Fruit fly (Drosophila melanogaster) whole organism, embryonic: Measurements from ENCODE around the gene Cpr30B.

Experiments used
- Aef1 ChIP-seq: fragments of 200-800 bp; sonication (Bioruptor generic); IDR thresholded peaks from 3 replicates; pipeline ENCODE4 v1.3.6; 2022; ENCODE audit warnings: missing biosample characterization, missing genetic modification characterization
- Atf-2 ChIP-seq: fragments of 200-800 bp; sonication (Bioruptor generic); optimal IDR thresholded peaks from 2 replicates; lab custom pipeline; 2016; ENCODE audit warnings: missing biosample characterization, missing genetic modification characterization
- B-H1 ChIP-seq: fragments of 200-800 bp; sonication (Bioruptor generic); IDR thresholded peaks from 3 replicates; pipeline ENCODE4 v1.3.6; 2022; ENCODE audit warnings: missing biosample characterization, missing genetic modification characterization
- BEAF-32 ChIP-seq: fragments of 200-800 bp; sonication (Bioruptor generic); optimal IDR thresholded peaks from 3 replicates; lab custom pipeline; 2017; ENCODE audit warnings: missing biosample characterization, missing genetic modification characterization, mild to moderate bottlenecking, moderate library complexity, missing genetic modification reagents
- CG17328 ChIP-seq: fragments of 200-800 bp; sonication (Bioruptor generic); IDR thresholded peaks from 2 replicates; pipeline ENCODE4 v1.3.6; 2022; ENCODE audit warnings: missing biosample characterization, missing genetic modification characterization
- CG2116 ChIP-seq: fragments of 200-800 bp; sonication (Bioruptor generic); optimal IDR thresholded peaks from 3 replicates; lab custom pipeline; 2018; ENCODE audit warnings: missing biosample characterization, mild to moderate bottlenecking, missing genetic modification characterization
- CG2129 ChIP-seq: fragments of 200-800 bp; sonication (Bioruptor generic); IDR thresholded peaks from 2 replicates; pipeline ENCODE4 v1.3.6; 2022; ENCODE audit warnings: missing biosample characterization, missing genetic modification characterization; ENCODE audit not compliant: partially characterized antibody
- CG2202 ChIP-seq: fragments of 200-800 bp; sonication (Bioruptor generic); optimal IDR thresholded peaks from 2 replicates; lab custom pipeline; 2018; ENCODE audit warnings: missing biosample characterization, mild to moderate bottlenecking, missing genetic modification characterization
- CG2678 ChIP-seq: fragments of 200-800 bp; sonication (Bioruptor generic); optimal IDR thresholded peaks from 3 replicates; lab custom pipeline; 2019; ENCODE audit warnings: missing biosample characterization, mild to moderate bottlenecking, missing genetic modification characterization, moderate library complexity
- CG30020 ChIP-seq: fragments of 200-800 bp; optimal IDR thresholded peaks from 2 replicates; lab custom pipeline; 2019; ENCODE audit warnings: missing biosample characterization, mild to moderate bottlenecking, missing genetic modification characterization, moderate library complexity
- CG31441 ChIP-seq: fragments of 200-800 bp; sonication (Bioruptor generic); IDR thresholded peaks from 2 replicates; pipeline ENCODE4 v1.3.6; 2022; ENCODE audit warnings: missing biosample characterization, missing genetic modification characterization
- CG4282 ChIP-seq: fragments of 200-800 bp; sonication (Bioruptor generic); optimal IDR thresholded peaks from 2 replicates; lab custom pipeline; 2016; ENCODE audit warnings: missing biosample characterization, missing genetic modification characterization
- CG4730 ChIP-seq: fragments of 200-800 bp; sonication (Bioruptor generic); IDR thresholded peaks from 2 replicates; pipeline ENCODE4 v1.3.6; 2022; ENCODE audit warnings: missing biosample characterization, missing genetic modification characterization
- CG4820 ChIP-seq: fragments of 200-800 bp; sonication (Bioruptor generic); optimal IDR thresholded peaks from 3 replicates; lab custom pipeline; 2016; ENCODE audit warnings: missing biosample characterization, missing genetic modification characterization
- CG5953 ChIP-seq: fragments of 200-800 bp; sonication (Bioruptor generic); IDR thresholded peaks from 2 replicates; pipeline ENCODE4 v1.3.6; 2022; ENCODE audit warnings: missing biosample characterization, missing genetic modification characterization
- CG6254 ChIP-seq: fragments of 200-800 bp; sonication (Bioruptor generic); optimal IDR thresholded peaks from 3 replicates; lab custom pipeline; 2017; ENCODE audit warnings: mild to moderate bottlenecking, missing biosample characterization, missing genetic modification reagents, missing genetic modification characterization
- CG7556 ChIP-seq: fragments of 200-800 bp; sonication (Bioruptor generic); optimal IDR thresholded peaks from 2 replicates; lab custom pipeline; 2017; ENCODE audit warnings: missing biosample characterization, mild to moderate bottlenecking, missing genetic modification characterization
- CG8089 ChIP-seq: fragments of 200-800 bp; sonication (Bioruptor generic); optimal IDR thresholded peaks from 3 replicates; lab custom pipeline; 2016; ENCODE audit warnings: missing biosample characterization, missing genetic modification characterization
- CG8281 ChIP-seq: fragments of 200-800 bp; sonication (Bioruptor generic); optimal IDR thresholded peaks from 2 replicates; lab custom pipeline; 2018; ENCODE audit warnings: missing biosample characterization, mild to moderate bottlenecking, missing genetic modification characterization, moderate library complexity
- CG8359 ChIP-seq: fragments of 200-800 bp; sonication (Bioruptor generic); optimal IDR thresholded peaks from 2 replicates; lab custom pipeline; 2017; ENCODE audit warnings: missing biosample characterization, mild to moderate bottlenecking, missing genetic modification characterization, borderline replicate concordance
- CG8924 ChIP-seq: fragments of 200-800 bp; optimal IDR thresholded peaks from 3 replicates; lab custom pipeline; 2019; ENCODE audit warnings: missing biosample characterization, mild to moderate bottlenecking, missing genetic modification characterization, moderate library complexity
- CG9797 ChIP-seq: fragments of 200-800 bp; sonication (Bioruptor generic); optimal IDR thresholded peaks from 3 replicates; lab custom pipeline; 2018; ENCODE audit warnings: missing biosample characterization, mild to moderate bottlenecking, missing genetic modification characterization
- CHES-1-like ChIP-seq: fragments of 200-800 bp; sonication (Bioruptor generic); optimal IDR thresholded peaks from 2 replicates; lab custom pipeline; 2016; ENCODE audit warnings: missing biosample characterization, missing genetic modification characterization
- Drgx ChIP-seq: fragments of 200-800 bp; sonication (Bioruptor generic); IDR thresholded peaks from 2 replicates; pipeline ENCODE4 v1.3.6; 2022; ENCODE audit warnings: missing biosample characterization, missing genetic modification characterization
- E2f1 ChIP-seq: fragments of 200-800 bp; sonication (Bioruptor generic); IDR thresholded peaks from 2 replicates; pipeline ENCODE4 v1.3.6; 2022; ENCODE audit warnings: missing biosample characterization, missing genetic modification characterization
- Eip74EF ChIP-seq, 2 experiments: fragments of 200-800 bp in 1 of 2; fragments of >200 bp in 1 of 2; sonication (Bioruptor generic) in 1 of 2; optimal IDR thresholded peaks; 2 replicates each; lab custom pipeline; 2017 to 2019; ENCODE audit warnings: missing biosample characterization in 2 of 2, missing genetic modification characterization in 2 of 2, mild to moderate bottlenecking in 1 of 2, moderate library complexity in 1 of 2
- HLH4C ChIP-seq: fragments of 200-800 bp; sonication (Bioruptor generic); IDR thresholded peaks from 3 replicates; pipeline ENCODE4 v1.3.6; 2022; ENCODE audit warnings: missing biosample characterization, missing genetic modification characterization; ENCODE audit not compliant: partially characterized antibody
- HmgZ ChIP-seq: fragments of 200-800 bp; sonication (Bioruptor generic); optimal IDR thresholded peaks from 2 replicates; lab custom pipeline; 2018; ENCODE audit warnings: missing biosample characterization, mild to moderate bottlenecking, missing genetic modification characterization
- MTF-1 ChIP-seq: fragments of 200-800 bp; sonication (Bioruptor generic); optimal IDR thresholded peaks from 2 replicates; lab custom pipeline; 2018; ENCODE audit warnings: missing biosample characterization, mild to moderate bottlenecking, missing genetic modification characterization, borderline replicate concordance
- NFAT ChIP-seq: fragments of 200-800 bp; sonication (Bioruptor generic); IDR thresholded peaks from 2 replicates; pipeline ENCODE4 v1.3.6; 2022; ENCODE audit warnings: missing biosample characterization, missing genetic modification characterization
- Ravus ChIP-seq: fragments of 200-800 bp; sonication (Bioruptor generic); IDR thresholded peaks from 2 replicates; pipeline ENCODE4 v1.3.6; 2022; ENCODE audit warnings: missing biosample characterization, missing genetic modification characterization
- Stat92E ChIP-seq, 3 experiments: fragments of >200 bp in 2 of 3; fragments of 200-800 bp in 1 of 3; sonication (Bioruptor generic) in 1 of 3; optimal IDR thresholded peaks; 2 replicates each; lab custom pipeline; 2017 to 2019; ENCODE audit warnings: missing biosample characterization in 3 of 3, missing genetic modification characterization in 3 of 3, mild to moderate bottlenecking in 1 of 3, moderate library complexity in 1 of 3
- YL-1 ChIP-seq: fragments of 200-800 bp; sonication (Bioruptor generic); optimal IDR thresholded peaks from 3 replicates; lab custom pipeline; 2017; ENCODE audit warnings: missing biosample characterization, mild to moderate bottlenecking, missing genetic modification characterization
- crp ChIP-seq, 2 experiments: fragments of 200-800 bp; sonication (Bioruptor generic); optimal IDR thresholded peaks; 2 replicates in 1 of 2; 3 replicates in 1 of 2; lab custom pipeline; 2017; ENCODE audit warnings: missing biosample characterization in 2 of 2, missing genetic modification characterization in 2 of 2, mild to moderate bottlenecking in 1 of 2, moderate library complexity in 1 of 2
- fru ChIP-seq: fragments of >200 bp; optimal IDR thresholded peaks from 2 replicates; lab custom pipeline; 2017
- gsb ChIP-seq: fragments of 200-800 bp; sonication (Bioruptor generic); IDR thresholded peaks from 2 replicates; pipeline ENCODE4 v1.3.6; 2022; ENCODE audit warnings: missing biosample characterization, missing genetic modification characterization
- gt ChIP-seq: fragments of 200-800 bp; sonication (Bioruptor generic); IDR thresholded peaks from 2 replicates; pipeline ENCODE4 v1.3.6; 2022; ENCODE audit warnings: missing biosample characterization, missing genetic modification characterization
- ind ChIP-seq: fragments of 200-800 bp; sonication (Bioruptor generic); optimal IDR thresholded peaks from 3 replicates; lab custom pipeline; 2016; ENCODE audit warnings: missing biosample characterization, missing genetic modification characterization
- insv ChIP-seq, 2 experiments: fragments of 200-800 bp; sonication (Bioruptor generic); optimal IDR thresholded peaks; 3 replicates each; lab custom pipeline; 2016 to 2018; ENCODE audit warnings: missing biosample characterization in 2 of 2, missing genetic modification characterization in 2 of 2
- kah ChIP-seq: fragments of 200-800 bp; sonication (Bioruptor generic); optimal IDR thresholded peaks from 2 replicates; lab custom pipeline; 2018; ENCODE audit warnings: missing biosample characterization, mild to moderate bottlenecking, missing genetic modification characterization
- kay ChIP-seq: fragments of 200-800 bp; sonication (Bioruptor generic); optimal IDR thresholded peaks from 2 replicates; lab custom pipeline; 2016; ENCODE audit warnings: missing biosample characterization, missing genetic modification characterization
- knrl ChIP-seq: fragments of 200-800 bp; sonication (Bioruptor generic); IDR thresholded peaks from 3 replicates; pipeline ENCODE4 v1.3.6; 2022; ENCODE audit warnings: missing biosample characterization, missing genetic modification characterization; ENCODE audit not compliant: partially characterized antibody
- mam ChIP-seq: fragments of 200-800 bp; sonication (Bioruptor generic); optimal IDR thresholded peaks from 3 replicates; lab custom pipeline; 2016; ENCODE audit warnings: missing biosample characterization, missing genetic modification characterization
- mirr ChIP-seq: fragments of 200-800 bp; sonication (Bioruptor generic); optimal IDR thresholded peaks from 3 replicates; lab custom pipeline; 2018; ENCODE audit warnings: missing biosample characterization, mild to moderate bottlenecking, missing genetic modification characterization
- nau ChIP-seq: fragments of 200-800 bp; sonication (Bioruptor generic); optimal IDR thresholded peaks from 3 replicates; lab custom pipeline; 2017; ENCODE audit warnings: missing biosample characterization, mild to moderate bottlenecking, missing genetic modification characterization, missing genetic modification reagents
- phol ChIP-seq: fragments of 200-800 bp; sonication (Bioruptor generic); optimal IDR thresholded peaks from 3 replicates; lab custom pipeline; 2018; ENCODE audit warnings: missing biosample characterization, mild to moderate bottlenecking, missing genetic modification characterization, moderate library complexity
- rib ChIP-seq: fragments of 200-800 bp; sonication (Bioruptor generic); IDR thresholded peaks from 2 replicates; pipeline ENCODE4 v1.3.6; 2022; ENCODE audit warnings: missing biosample characterization, missing genetic modification characterization
- sens ChIP-seq: fragments of 200-800 bp; sonication (Bioruptor generic); peaks from one replicate; lab custom pipeline; 2016; ENCODE audit warnings: missing biosample characterization, missing genetic modification characterization
- zfh1 ChIP-seq: fragments of 200-800 bp; sonication (Bioruptor generic); IDR thresholded peaks from 3 replicates; pipeline ENCODE4 v1.3.6; 2022; ENCODE audit warnings: missing biosample characterization, missing genetic modification characterization

The Cpr30B gene

dm6 chr2L:9576269-9576933 is 33.7 kb downstream of the Cpr30B start, which contains the start of gene Mtpalpha (continued):
- TF ChIP-seq phol (tag; lab: Kevin White, UChicago) (peak; percentile 27), CG7556 (GFP tag; lab: Kevin White, UChicago) (no peak), CG4282 (GFP tag; lab: Kevin White, UChicago) (no peak), mirr (peak; percentile 42), insv (GFP tag; optimal IDR thresholded peaks at IDR 0.05; lab: Kevin White, UChicago) (peak in 1 of 2 experiments; percentile 41), Ravus (GFP tag; lab: Robert Waterston, UW) (no peak), nau (GFP tag; lab: Kevin White, UChicago) (no peak), kay (GFP tag; lab: Kevin White, UChicago) (no peak), Aef1 (no peak; the same call in 2 of the 3 replicates), Eip74EF (GFP tag; optimal IDR thresholded peaks at IDR 0.05; lab: Kevin White, UChicago) (peak in 1 of 2 experiments; percentile 4), CHES-1-like (GFP tag; lab: Kevin White, UChicago) (peak; percentile 23), CG5953 (GFP tag; lab: Robert Waterston, UW) (no peak), CG31441 (no peak), HmgZ (peak; percentile 55), YL-1 (GFP tag; lab: Kevin White, UChicago) (peak; percentile 67), CG8281 (tag; lab: Kevin White, UChicago) (no peak), rib (GFP tag; lab: Robert Waterston, UW) (peak; percentile 36; the same call in 1 of the 2 replicates), CG2678 (tag; lab: Kevin White, UChicago) (no peak), BEAF-32 (GFP tag; lab: Kevin White, UChicago) (peak; percentile 28), CG8359 (no peak), B-H1 (no peak), gsb (GFP tag; lab: Robert Waterston, UW) (no peak), Stat92E (GFP tag; optimal IDR thresholded peaks at IDR 0.05; lab: Kevin White, UChicago) (peak in 1 of 3 experiments; percentile 40), CG9797 (GFP tag; lab: Kevin White, UChicago) (peak; percentile 86), HLH4C (GFP tag; lab: Robert Waterston, UW) (no peak), CG4820 (GFP tag; lab: Kevin White, UChicago) (no peak), NFAT (peak; percentile 62; the same call in 1 of the 2 replicates), Drgx (GFP tag; lab: Robert Waterston, UW) (peak; percentile 90), CG8924 (tag; lab: Kevin White, UChicago) (no peak), fru (lab: Kevin White, UChicago) (no peak), CG2129 (no peak), gt (no peak), CG17328 (no peak), CG2116 (GFP tag; lab: Kevin White, UChicago) (peak; percentile 22), mam (GFP tag; lab: Kevin White, UChicago) (peak; percentile 44), E2f1 (GFP tag; lab: Robert Waterston, UW) (no peak), kah (GFP tag; lab: Kevin White, UChicago) (peak; percentile 88), CG2202 (tag; lab: Kevin White, UChicago) (no peak), CG6254 (GFP tag; lab: Kevin White, UChicago) (peak; percentile 71), CG30020 (no peak), CG8089 (GFP tag; lab: Kevin White, UChicago) (peak; percentile 60), MTF-1 (GFP tag; lab: Kevin White, UChicago) (no peak), sens (GFP tag; lab: Kevin White, UChicago) (peak; percentile 89), crp (GFP tag; optimal IDR thresholded peaks at IDR 0.05; lab: Kevin White, UChicago) (no peak), Atf-2 (GFP tag; lab: Kevin White, UChicago) (no peak), zfh1 (no peak), CG4730 (no peak), ind (GFP tag; lab: Kevin White, UChicago) (peak; percentile 15), knrl (peak; percentile 44; the same call in 1 of the 3 replicates)
